Worm (Caenorhabditis elegans) whole organism, L1 larva: ENCODE measurements around the gene F38A1.13.

Experiments
- C04F5.9 ChIP-seq: sonication (generic microtip); optimal IDR thresholded peaks from 2 replicates; lab custom pipeline; 2016; ENCODE audit warnings: missing genetic modification characterization, missing compliant biosample characterization
- C16A3.4 ChIP-seq: fragments of 150-350 bp; optimal IDR thresholded peaks from 2 replicates; lab custom pipeline; 2014; ENCODE audit warnings: missing biosample characterization, missing genetic modification characterization
- Y116A8C.19 ChIP-seq: sonication (generic microtip); optimal IDR thresholded peaks from 2 replicates; lab custom pipeline; 2016; ENCODE audit warnings: missing compliant biosample characterization, missing genetic modification characterization, borderline replicate concordance
- alr-1 ChIP-seq: fragments of 200-800 bp; sonication (Bioruptor generic); optimal IDR thresholded peaks from 2 replicates; lab custom pipeline; 2018; ENCODE audit warnings: borderline replicate concordance, mild to moderate bottlenecking, missing genetic modification characterization, missing compliant biosample characterization
- aly-2 ChIP-seq: fragments of 150-350 bp; optimal IDR thresholded peaks from 2 replicates; lab custom pipeline; 2014; ENCODE audit warnings: missing biosample characterization, missing genetic modification characterization
- ama-1 ChIP-seq: fragments of 150-350 bp; optimal IDR thresholded peaks from 2 replicates; lab custom pipeline; 2014
- ceh-8 ChIP-seq: fragments of 200-800 bp; sonication (Bioruptor generic); optimal IDR thresholded peaks from 2 replicates; lab custom pipeline; 2018; ENCODE audit warnings: mild to moderate bottlenecking, missing genetic modification characterization, moderate library complexity, missing compliant biosample characterization
- ceh-82 ChIP-seq, 3 experiments: fragments of 150-350 bp in 1 of 3; sonication (generic microtip) in 2 of 3; optimal IDR thresholded peaks; 2 replicates each; lab custom pipeline; 2014 to 2017; ENCODE audit warnings: missing biosample characterization in 3 of 3, missing genetic modification characterization in 3 of 3
- ceh-90 ChIP-seq: sonication (generic microtip); optimal IDR thresholded peaks from 2 replicates; lab custom pipeline; 2016; ENCODE audit warnings: missing genetic modification characterization, missing compliant biosample characterization
- ces-1 ChIP-seq: fragments of 150-350 bp; optimal IDR thresholded peaks from 2 replicates; lab custom pipeline; 2014; ENCODE audit warnings: missing biosample characterization, missing genetic modification reagents, missing genetic modification characterization
- efl-1 ChIP-seq, 4 experiments: fragments of 150-350 bp; optimal IDR thresholded peaks in 3 of 4; peaks in 1 of 4; 1 replicate in 1 of 4; 2 replicates in 3 of 4; lab custom pipeline; 2014; ENCODE audit warnings: missing biosample characterization in 2 of 4, missing genetic modification characterization in 2 of 4, missing genetic modification reagents in 2 of 4
- efl-3 ChIP-seq: fragments of 200-800 bp; sonication (Bioruptor generic); optimal IDR thresholded peaks from 2 replicates; lab custom pipeline; 2018; ENCODE audit warnings: mild to moderate bottlenecking, missing genetic modification characterization, missing compliant biosample characterization
- egl-27 ChIP-seq, 2 experiments: fragments of 150-350 bp in 1 of 2; sonication (generic microtip); optimal IDR thresholded peaks; 3 replicates each; lab custom pipeline; 2017 to 2018; ENCODE audit warnings: missing biosample characterization in 2 of 2, missing genetic modification characterization in 2 of 2, missing genetic modification reagents in 2 of 2
- elt-3 ChIP-seq, 6 experiments: fragments of 150-350 bp in 1 of 6; sonication (generic microtip); optimal IDR thresholded peaks; 2 replicates each; lab custom pipeline; 2017 to 2018; ENCODE audit warnings: missing biosample characterization in 6 of 6, missing genetic modification characterization in 6 of 6, inconsistent platforms in 1 of 6
- ets-5 ChIP-seq: fragments of 200-800 bp; sonication (Bioruptor generic); IDR thresholded peaks from 2 replicates; pipeline ENCODE4 v1.3.6; 2022; ENCODE audit warnings: missing genetic modification characterization, missing compliant biosample characterization
- fkh-10 ChIP-seq: sonication (generic microtip); optimal IDR thresholded peaks from 2 replicates; lab custom pipeline; 2017; ENCODE audit warnings: missing biosample characterization, missing genetic modification reagents, missing genetic modification characterization
- fkh-4 ChIP-seq: sonication (generic microtip); optimal IDR thresholded peaks from 2 replicates; lab custom pipeline; 2016; ENCODE audit warnings: missing compliant biosample characterization, missing genetic modification characterization, borderline replicate concordance
- fos-1 ChIP-seq: fragments of 150-350 bp; optimal IDR thresholded peaks from 2 replicates; lab custom pipeline; 2014; ENCODE audit warnings: missing biosample characterization, missing genetic modification characterization
- hlh-17 ChIP-seq: fragments of 200-800 bp; sonication (Bioruptor generic); optimal IDR thresholded peaks from 2 replicates; lab custom pipeline; 2018; ENCODE audit warnings: missing genetic modification characterization, mild to moderate bottlenecking, missing compliant biosample characterization, moderate library complexity, borderline replicate concordance
- hpl-2 ChIP-seq: fragments of 150-350 bp; optimal IDR thresholded peaks from 2 replicates; lab custom pipeline; 2014; ENCODE audit warnings: missing biosample characterization, missing genetic modification reagents, missing genetic modification characterization
- isw-1 ChIP-seq: fragments of 200-800 bp; sonication (Bioruptor generic); IDR thresholded peaks from 2 replicates; pipeline ENCODE4 v1.3.6; 2022; ENCODE audit warnings: missing genetic modification characterization, missing compliant biosample characterization
- jun-1 ChIP-seq: fragments of 150-350 bp; optimal IDR thresholded peaks from 2 replicates; lab custom pipeline; 2014; ENCODE audit warnings: missing biosample characterization, missing genetic modification reagents, missing genetic modification characterization
- lin-13 ChIP-seq: fragments of 150-350 bp; optimal IDR thresholded peaks from 2 replicates; lab custom pipeline; 2014; ENCODE audit warnings: missing biosample characterization, missing genetic modification reagents, missing genetic modification characterization
- lin-14 ChIP-seq: fragments of 200-800 bp; sonication (Bioruptor generic); optimal IDR thresholded peaks from 2 replicates; lab custom pipeline; 2018; ENCODE audit warnings: mild to moderate bottlenecking, missing genetic modification characterization, moderate library complexity, missing compliant biosample characterization
- lin-15B ChIP-seq: fragments of 150-350 bp; sonication (generic microtip); optimal IDR thresholded peaks from 3 replicates; lab custom pipeline; 2014; ENCODE audit warnings: missing biosample characterization, missing genetic modification characterization
- lin-39 ChIP-seq: fragments of 150-350 bp; optimal IDR thresholded peaks from 2 replicates; lab custom pipeline; 2014; ENCODE audit warnings: missing biosample characterization, missing genetic modification reagents, missing genetic modification characterization
- lsy-2 ChIP-seq, 2 experiments: fragments of 150-350 bp; optimal IDR thresholded peaks; 2 replicates each; lab custom pipeline; 2014; ENCODE audit warnings: missing biosample characterization in 2 of 2, missing genetic modification characterization in 2 of 2
- mab-9 ChIP-seq: fragments of 200-800 bp; sonication (Bioruptor generic); IDR thresholded peaks from 2 replicates; pipeline ENCODE4 v1.3.6; 2022; ENCODE audit warnings: missing genetic modification reagents, missing genetic modification characterization, missing compliant biosample characterization
- mdl-1 ChIP-seq, 2 experiments: fragments of 150-350 bp; optimal IDR thresholded peaks; 2 replicates each; lab custom pipeline; 2014 to 2017; ENCODE audit warnings: missing biosample characterization in 2 of 2, missing genetic modification characterization in 2 of 2, inconsistent platforms in 1 of 2
- mef-2 ChIP-seq: fragments of 150-350 bp; optimal IDR thresholded peaks from 2 replicates; lab custom pipeline; 2014; ENCODE audit warnings: missing biosample characterization, missing genetic modification characterization
- mep-1 ChIP-seq: fragments of 150-350 bp; optimal IDR thresholded peaks from 2 replicates; lab custom pipeline; 2014; ENCODE audit warnings: missing biosample characterization, missing genetic modification characterization
- nhr-11 ChIP-seq: fragments of 150-350 bp; optimal IDR thresholded peaks from 2 replicates; lab custom pipeline; 2014; ENCODE audit warnings: missing biosample characterization, missing genetic modification characterization
- nhr-12 ChIP-seq: sonication (generic microtip); optimal IDR thresholded peaks from 2 replicates; lab custom pipeline; 2017; ENCODE audit warnings: missing biosample characterization, missing genetic modification characterization
- nhr-20 ChIP-seq: sonication (generic microtip); optimal IDR thresholded peaks from 2 replicates; lab custom pipeline; 2016; ENCODE audit warnings: mild to moderate bottlenecking, missing genetic modification characterization, missing compliant biosample characterization
- nhr-71 ChIP-seq: sonication (generic microtip); optimal IDR thresholded peaks from 2 replicates; lab custom pipeline; 2016; ENCODE audit warnings: mild to moderate bottlenecking, missing genetic modification characterization, moderate library complexity, missing compliant biosample characterization
- nhr-77 ChIP-seq: fragments of 150-350 bp; optimal IDR thresholded peaks from 2 replicates; lab custom pipeline; 2014; ENCODE audit warnings: missing biosample characterization, missing genetic modification characterization
- nhr-85 ChIP-seq: sonication (generic microtip); peaks from one replicate; lab custom pipeline; 2016; ENCODE audit warnings: missing genetic modification characterization, inconsistent platforms, missing compliant biosample characterization
- nhr-90 ChIP-seq: sonication (generic microtip); optimal IDR thresholded peaks from 2 replicates; lab custom pipeline; 2016; ENCODE audit warnings: mild to moderate bottlenecking, missing genetic modification characterization, missing compliant biosample characterization; ENCODE audit not compliant: poor library complexity
- rnt-1 ChIP-seq: sonication (generic microtip); optimal IDR thresholded peaks from 2 replicates; lab custom pipeline; 2016; ENCODE audit warnings: mild to moderate bottlenecking, missing genetic modification characterization, moderate library complexity, missing compliant biosample characterization
- skn-1 ChIP-seq: fragments of 150-350 bp; optimal IDR thresholded peaks from 2 replicates; lab custom pipeline; 2014; ENCODE audit warnings: missing biosample characterization, missing genetic modification characterization
- sox-4 ChIP-seq: sonication (generic microtip); optimal IDR thresholded peaks from 2 replicates; lab custom pipeline; 2016; ENCODE audit warnings: missing genetic modification characterization, missing compliant biosample characterization
- sptf-1 ChIP-seq: fragments of 150-350 bp; optimal IDR thresholded peaks from 2 replicates; lab custom pipeline; 2014; ENCODE audit warnings: missing biosample characterization, missing genetic modification characterization
- sup-37 ChIP-seq: fragments of 200-800 bp; sonication (Bioruptor generic); optimal IDR thresholded peaks from 2 replicates; lab custom pipeline; 2018; ENCODE audit warnings: mild to moderate bottlenecking, missing genetic modification characterization, missing compliant biosample characterization
- swsn-7 ChIP-seq: sonication (generic microtip); optimal IDR thresholded peaks from 2 replicates; lab custom pipeline; 2016; ENCODE audit warnings: missing genetic modification characterization, missing compliant biosample characterization
- unc-62 ChIP-seq: fragments of 150-350 bp; optimal IDR thresholded peaks from 2 replicates; lab custom pipeline; 2014; ENCODE audit warnings: missing biosample characterization, missing genetic modification reagents, missing genetic modification characterization
- unc-86 ChIP-seq: sonication (generic microtip); optimal IDR thresholded peaks from 2 replicates; lab custom pipeline; 2016; ENCODE audit warnings: missing genetic modification characterization, missing compliant biosample characterization
- unc-98 ChIP-seq: fragments of 200-800 bp; sonication (Bioruptor generic); IDR thresholded peaks from 2 replicates; pipeline ENCODE4 v1.3.6; 2022; ENCODE audit warnings: missing genetic modification characterization, missing compliant biosample characterization
- vab-15 ChIP-seq: sonication (generic microtip); optimal IDR thresholded peaks from 2 replicates; lab custom pipeline; 2017; ENCODE audit warnings: missing genotype, mild to moderate bottlenecking, missing genetic modification characterization, missing compliant biosample characterization
- zip-4 ChIP-seq: fragments of 200-800 bp; sonication (Bioruptor generic); optimal IDR thresholded peaks from 2 replicates; lab custom pipeline; 2018; ENCODE audit warnings: mild to moderate bottlenecking, missing genetic modification characterization, moderate library complexity, missing compliant biosample characterization
- ztf-11 ChIP-seq, 2 experiments: sonication (generic microtip); optimal IDR thresholded peaks; 2 replicates each; lab custom pipeline; 2016 to 2017; ENCODE audit warnings: missing genetic modification characterization in 2 of 2, missing biosample characterization in 1 of 2, missing compliant biosample characterization in 1 of 2
- ztf-4 ChIP-seq: fragments of 150-350 bp; optimal IDR thresholded peaks from 2 replicates; lab custom pipeline; 2014; ENCODE audit warnings: missing biosample characterization, missing genetic modification characterization

F38A1.13 gene

DNA sequence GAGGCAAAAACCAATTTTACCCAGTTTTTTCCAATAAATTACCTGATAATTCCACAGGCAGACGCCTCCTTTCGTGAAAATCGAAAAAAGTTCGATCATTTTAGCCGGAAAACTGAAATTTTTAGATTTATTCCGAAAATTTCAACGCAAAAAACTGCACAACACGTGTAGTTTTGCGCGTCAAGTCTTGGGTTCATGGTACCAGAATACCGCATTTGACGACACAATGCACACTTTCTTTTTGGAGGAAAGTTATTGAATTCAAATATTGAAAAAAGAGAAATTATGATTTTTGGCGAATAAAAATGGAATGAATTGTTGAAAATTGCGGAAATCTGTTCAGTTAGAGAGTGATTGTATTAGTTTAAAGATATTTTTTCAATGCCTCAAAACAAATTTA is 25.3 kb upstream of the F38A1.13 start, which contains the start of gene F38A1.8 (continued):
- TF ChIP-seq mab-9, result no peak
- TF ChIP-seq isw-1 (GFP tag; lab: Robert Waterston, UW), result peak; percentile 24; the same call in 1 of the 2 replicates
- no peak for TF ChIP-seq nhr-20 (tag; lab: Kevin White, UChicago)
- peak; percentile 36 to 61 (median 42) for TF ChIP-seq ceh-82 (tag; optimal IDR thresholded peaks at IDR 0.05; lab: Kevin White, UChicago)
- peak; percentile 36 for TF ChIP-seq skn-1 (tag; lab: Kevin White, UChicago)
- TF ChIP-seq rnt-1 (tag; lab: Kevin White, UChicago), result peak; percentile 77
- no peak for TF ChIP-seq ces-1 (GFP tag; lab: Kevin White, UChicago)
- TF ChIP-seq Y116A8C.19 (tag; lab: Kevin White, UChicago), result no peak
- TF ChIP-seq lin-39 (tag; lab: Kevin White, UChicago), result no peak
- no peak for TF ChIP-seq hpl-2 (GFP tag; lab: Kevin White, UChicago)
- peak; percentile 40 for TF ChIP-seq nhr-90
- peak in 2 of 6 experiments; percentile 12 to 66 for TF ChIP-seq elt-3 (tag; optimal IDR thresholded peaks at IDR 0.05; lab: Kevin White, UChicago)
- TF ChIP-seq nhr-11 (tag; lab: Kevin White, UChicago), result no peak
- TF ChIP-seq ceh-90 (tag; lab: Kevin White, UChicago), result no peak
- TF ChIP-seq vab-15 (tag; lab: Kevin White, UChicago), result no peak
- TF ChIP-seq nhr-77 (tag; lab: Kevin White, UChicago), result no peak
- peak; percentile 46 for TF ChIP-seq C16A3.4 (tag; lab: Kevin White, UChicago)
- peak; percentile 69 for TF ChIP-seq nhr-85 (tag; lab: Kevin White, UChicago)
- TF ChIP-seq fos-1 (tag; lab: Kevin White, UChicago), result peak; percentile 9
- TF ChIP-seq ztf-4 (tag; lab: Kevin White, UChicago), result no peak
- TF ChIP-seq swsn-7 (tag; lab: Kevin White, UChicago), result peak; percentile 42
- TF ChIP-seq unc-86 (tag; lab: Kevin White, UChicago), result peak; percentile 21
- TF ChIP-seq efl-3 (GFP tag; lab: Kevin White, UChicago), result no peak
- no peak for TF ChIP-seq aly-2
- TF ChIP-seq sptf-1 (tag; lab: Kevin White, UChicago), result no peak
- TF ChIP-seq nhr-71 (tag; lab: Kevin White, UChicago), result no peak
- TF ChIP-seq egl-27 (tag; optimal IDR thresholded peaks at IDR 0.05; lab: Kevin White, UChicago), result no peak
- TF ChIP-seq lsy-2 (tag; optimal IDR thresholded peaks at IDR 0.05; lab: Kevin White, UChicago), result peak; percentile 78 to 84
- no peak for TF ChIP-seq lin-14 (GFP tag; lab: Kevin White, UChicago)
- TF ChIP-seq lin-13 (GFP tag; lab: Kevin White, UChicago), result peak; percentile 39
- no peak for TF ChIP-seq mef-2 (tag; lab: Kevin White, UChicago)
- no peak for TF ChIP-seq alr-1
- no peak for TF ChIP-seq ama-1 (lab: Kevin White, UChicago)
- TF ChIP-seq ets-5 (GFP tag; lab: Robert Waterston, UW), result no peak
- peak; percentile 24 for TF ChIP-seq C04F5.9
- peak; percentile 27 for TF ChIP-seq jun-1 (tag; lab: Kevin White, UChicago)
- no peak for TF ChIP-seq ztf-11 (tag; optimal IDR thresholded peaks at IDR 0.05; lab: Kevin White, UChicago)
- no peak for TF ChIP-seq unc-98
- TF ChIP-seq fkh-10 (GFP tag; lab: Kevin White, UChicago), result no peak
- TF ChIP-seq fkh-4, result no peak
- no peak for TF ChIP-seq unc-62 (GFP tag; lab: Kevin White, UChicago)
- TF ChIP-seq sup-37, result no peak
- no peak for TF ChIP-seq zip-4 (GFP tag; lab: Kevin White, UChicago)
- TF ChIP-seq mdl-1 (tag; optimal IDR thresholded peaks at IDR 0.05; lab: Kevin White, UChicago), result peak in 1 of 2 experiments; percentile 81
- no peak for TF ChIP-seq hlh-17 (GFP tag; lab: Kevin White, UChicago)
- peak; percentile 69 for TF ChIP-seq lin-15B (tag; lab: Kevin White, UChicago)
- TF ChIP-seq efl-1 (optimal IDR thresholded peaks at IDR 0.05; lab: Kevin White, UChicago), result peak; percentile 94 to 98
- peak; percentile 95 to 99 for TF ChIP-seq efl-1 (GFP tag; optimal IDR thresholded peaks at IDR 0.05 in 1 of 2; lab: Kevin White, UChicago)
- TF ChIP-seq nhr-12 (tag; lab: Kevin White, UChicago), result no peak
- no peak for TF ChIP-seq ceh-8 (GFP tag; lab: Kevin White, UChicago)
- no peak for TF ChIP-seq sox-4 (tag; lab: Kevin White, UChicago)
- TF ChIP-seq mep-1 (tag; lab: Kevin White, UChicago), result peak; percentile 73
